Worm (Caenorhabditis elegans) whole organism, young adult: ENCODE results near the gene asp-19.
"Not testable (repeated sequence)": the region's sequence is repeated elsewhere in the genome, so short reads cannot be mapped to it uniquely, and the experiment has no call there.

ENCODE experiments used
- B0019.2 ChIP-seq: fragments of 200-800 bp; sonication (Bioruptor generic); conservative IDR thresholded peaks from 2 replicates; pipeline ENCODE4 v1.3.6; 2022; ENCODE audit warnings: missing genetic modification reagents, missing genetic modification characterization, missing compliant biosample characterization
- B0336.3 ChIP-seq: fragments of 200-800 bp; sonication (Bioruptor generic); IDR thresholded peaks from 2 replicates; pipeline ENCODE4 v1.3.6; 2022; ENCODE audit warnings: missing genetic modification characterization, missing compliant biosample characterization
- C17E4.6 ChIP-seq: fragments of 200-800 bp; sonication (Bioruptor generic); IDR thresholded peaks from 2 replicates; pipeline ENCODE4 v1.3.6; 2022; ENCODE audit warnings: missing genetic modification reagents, missing genetic modification characterization, missing compliant biosample characterization
- F33H1.4 ChIP-seq: fragments of 200-800 bp; sonication (Bioruptor generic); IDR thresholded peaks from 2 replicates; pipeline ENCODE4 v1.3.6; 2022; ENCODE audit warnings: missing genetic modification reagents, missing genetic modification characterization, missing compliant biosample characterization
- F55B11.4 ChIP-seq: sonication (generic microtip); optimal IDR thresholded peaks from 2 replicates; lab custom pipeline; 2016; ENCODE audit warnings: missing compliant biosample characterization, missing genetic modification characterization, borderline replicate concordance; ENCODE audit not compliant: insufficient read depth
- F57C9.4 ChIP-seq: sonication (generic microtip); optimal IDR thresholded peaks from 2 replicates; lab custom pipeline; 2017; ENCODE audit warnings: mild to moderate bottlenecking, missing genetic modification characterization, missing compliant biosample characterization
- T26A5.8 ChIP-seq: sonication (generic microtip); optimal IDR thresholded peaks from 2 replicates; lab custom pipeline; 2016; ENCODE audit warnings: missing genetic modification characterization, missing compliant biosample characterization
- Y56A3A.18 ChIP-seq: fragments of 200-800 bp; sonication (Bioruptor generic); IDR thresholded peaks from 2 replicates; pipeline ENCODE4 v1.3.6; 2022; ENCODE audit warnings: missing genetic modification reagents, missing genetic modification characterization, missing compliant biosample characterization
- Y67H2A.10 ChIP-seq: fragments of 200-800 bp; sonication (Bioruptor generic); conservative IDR thresholded peaks from 2 replicates; pipeline ENCODE4 v1.3.6; 2022; ENCODE audit warnings: missing genetic modification reagents, missing genetic modification characterization, missing compliant biosample characterization
- ama-1 ChIP-seq, 3 experiments: fragments of 150-350 bp in 1 of 3; sonication (generic microtip) in 2 of 3; optimal IDR thresholded peaks; 2 replicates each; lab custom pipeline; 2014 to 2018; ENCODE audit warnings: missing biosample characterization in 2 of 3, missing genetic modification characterization in 2 of 3, missing genetic modification reagents in 2 of 3
- aptf-2 ChIP-seq: fragments of 200-800 bp; sonication (Bioruptor generic); conservative IDR thresholded peaks from 2 replicates; pipeline ENCODE4 v1.3.6; 2022; ENCODE audit warnings: missing genetic modification reagents, missing genetic modification characterization, missing compliant biosample characterization
- athp-1 ChIP-seq: sonication (generic microtip); optimal IDR thresholded peaks from 2 replicates; lab custom pipeline; 2017; ENCODE audit warnings: mild to moderate bottlenecking, missing genetic modification characterization, missing compliant biosample characterization
- attf-3 ChIP-seq: fragments of 200-800 bp; sonication (Bioruptor generic); conservative IDR thresholded peaks from 2 replicates; pipeline ENCODE4 v1.3.6; 2022; ENCODE audit warnings: missing genetic modification reagents, missing genetic modification characterization, missing compliant biosample characterization
- attf-6 ChIP-seq: fragments of 200-800 bp; sonication (Bioruptor generic); IDR thresholded peaks from 2 replicates; pipeline ENCODE4 v1.3.6; 2022; ENCODE audit warnings: missing genetic modification reagents, missing genetic modification characterization, missing compliant biosample characterization
- cebp-2 ChIP-seq: fragments of 200-800 bp; sonication (Bioruptor generic); IDR thresholded peaks from 2 replicates; pipeline ENCODE4 v1.3.6; 2022; ENCODE audit warnings: missing genetic modification characterization, missing compliant biosample characterization
- ceh-27 ChIP-seq: fragments of 200-800 bp; sonication (Bioruptor generic); optimal IDR thresholded peaks from 2 replicates; lab custom pipeline; 2018; ENCODE audit warnings: mild to moderate bottlenecking, missing genetic modification characterization, moderate library complexity, missing compliant biosample characterization
- ceh-58 ChIP-seq: fragments of 200-800 bp; sonication (Bioruptor generic); IDR thresholded peaks from 2 replicates; pipeline ENCODE4 v1.3.6; 2022; ENCODE audit warnings: missing genetic modification characterization, missing compliant biosample characterization
- ceh-79 ChIP-seq: sonication (generic microtip); optimal IDR thresholded peaks from 2 replicates; lab custom pipeline; 2017; ENCODE audit warnings: mild to moderate bottlenecking, missing genetic modification characterization, missing compliant biosample characterization
- dpff-1 ChIP-seq: sonication (generic microtip); optimal IDR thresholded peaks from 2 replicates; lab custom pipeline; 2017; ENCODE audit warnings: mild to moderate bottlenecking, missing genetic modification characterization, missing compliant biosample characterization
- egl-18 ChIP-seq: fragments of 200-800 bp; sonication (Bioruptor generic); IDR thresholded peaks from 2 replicates; pipeline ENCODE4 v1.3.6; 2022; ENCODE audit warnings: missing genetic modification reagents, missing genetic modification characterization, missing compliant biosample characterization
- egrh-3 ChIP-seq: fragments of 200-800 bp; sonication (Bioruptor generic); IDR thresholded peaks from 2 replicates; pipeline ENCODE4 v1.3.6; 2022; ENCODE audit warnings: missing genetic modification reagents, missing genetic modification characterization, missing compliant biosample characterization
- ets-4 ChIP-seq: fragments of 200-800 bp; sonication (Bioruptor generic); optimal IDR thresholded peaks from 2 replicates; lab custom pipeline; 2018; ENCODE audit warnings: mild to moderate bottlenecking, missing genetic modification characterization, missing compliant biosample characterization
- hlh-12 ChIP-seq: sonication (generic microtip); optimal IDR thresholded peaks from 2 replicates; lab custom pipeline; 2016; ENCODE audit warnings: missing genetic modification characterization, missing compliant biosample characterization
- hmg-1.2 ChIP-seq: fragments of 200-800 bp; sonication (Bioruptor generic); IDR thresholded peaks from 2 replicates; pipeline ENCODE4 v1.3.6; 2022; ENCODE audit warnings: missing genetic modification reagents, missing genetic modification characterization, missing compliant biosample characterization
- hrde-1 ChIP-seq: sonication (generic microtip); optimal IDR thresholded peaks from 2 replicates; lab custom pipeline; 2016; ENCODE audit warnings: missing genetic modification characterization, mild to moderate bottlenecking, missing compliant biosample characterization, moderate library complexity, missing genotype, missing genetic modification reagents, borderline replicate concordance
- let-607 ChIP-seq, 2 experiments: fragments of 200-800 bp in 1 of 2; sonication (Bioruptor generic) in 1 of 2; sonication (generic microtip) in 1 of 2; optimal IDR thresholded peaks; 2 replicates each; lab custom pipeline; 2016 to 2018; ENCODE audit warnings: mild to moderate bottlenecking in 2 of 2, missing compliant biosample characterization in 2 of 2, missing genetic modification characterization in 2 of 2, moderate library complexity in 2 of 2, missing genotype in 1 of 2
- lin-40 ChIP-seq: sonication (generic microtip); optimal IDR thresholded peaks from 2 replicates; lab custom pipeline; 2016; ENCODE audit warnings: missing genetic modification characterization, mild to moderate bottlenecking, missing compliant biosample characterization, missing genotype, missing genetic modification reagents
- lin-54 ChIP-seq: fragments of 200-800 bp; sonication (Bioruptor generic); optimal IDR thresholded peaks from 2 replicates; lab custom pipeline; 2018; ENCODE audit warnings: mild to moderate bottlenecking, missing genetic modification characterization, missing compliant biosample characterization
- lsy-27 ChIP-seq: sonication (generic microtip); optimal IDR thresholded peaks from 2 replicates; lab custom pipeline; 2017; ENCODE audit warnings: missing genetic modification characterization, mild to moderate bottlenecking, missing compliant biosample characterization, antibody characterized with exemption, missing genotype, borderline replicate concordance; ENCODE audit not compliant: insufficient read depth
- nhr-80 ChIP-seq: sonication (generic microtip); optimal IDR thresholded peaks from 2 replicates; lab custom pipeline; 2016; ENCODE audit warnings: missing genetic modification characterization, missing compliant biosample characterization
- pbrm-1 ChIP-seq: fragments of 200-800 bp; sonication (Bioruptor generic); IDR thresholded peaks from 2 replicates; pipeline ENCODE4 v1.3.6; 2022; ENCODE audit warnings: missing genetic modification reagents, missing genetic modification characterization, missing compliant biosample characterization
- rec-8 ChIP-seq, 2 experiments: sonication (generic microtip); optimal IDR thresholded peaks; 2 replicates each; lab custom pipeline; 2016; ENCODE audit warnings: mild to moderate bottlenecking in 2 of 2, missing genetic modification characterization in 2 of 2, missing genetic modification reagents in 2 of 2, missing genotype in 2 of 2, missing biosample characterization in 1 of 2, missing compliant biosample characterization in 1 of 2, moderate library complexity in 1 of 2
- rpc-1 ChIP-seq, 2 experiments: fragments of 150-350 bp in 1 of 2; sonication (generic microtip) in 1 of 2; optimal IDR thresholded peaks; 2 replicates each; lab custom pipeline; 2014 to 2018; ENCODE audit warnings: missing biosample characterization in 1 of 2, missing genetic modification characterization in 1 of 2, missing genetic modification reagents in 1 of 2, missing genotype in 1 of 2
- somi-1 ChIP-seq: fragments of 200-800 bp; sonication (Bioruptor generic); optimal IDR thresholded peaks from 2 replicates; lab custom pipeline; 2018; ENCODE audit warnings: mild to moderate bottlenecking, missing genetic modification characterization, missing compliant biosample characterization
- zfh-2 ChIP-seq: fragments of 200-800 bp; sonication (Bioruptor generic); conservative IDR thresholded peaks from 2 replicates; pipeline ENCODE4 v1.3.6; 2022; ENCODE audit warnings: missing genetic modification reagents, missing genetic modification characterization, missing compliant biosample characterization
- ztf-3 ChIP-seq: fragments of 200-800 bp; sonication (Bioruptor generic); optimal IDR thresholded peaks from 2 replicates; lab custom pipeline; 2018; ENCODE audit warnings: mild to moderate bottlenecking, missing genetic modification characterization, missing compliant biosample characterization

Gene asp-19

DNA sequence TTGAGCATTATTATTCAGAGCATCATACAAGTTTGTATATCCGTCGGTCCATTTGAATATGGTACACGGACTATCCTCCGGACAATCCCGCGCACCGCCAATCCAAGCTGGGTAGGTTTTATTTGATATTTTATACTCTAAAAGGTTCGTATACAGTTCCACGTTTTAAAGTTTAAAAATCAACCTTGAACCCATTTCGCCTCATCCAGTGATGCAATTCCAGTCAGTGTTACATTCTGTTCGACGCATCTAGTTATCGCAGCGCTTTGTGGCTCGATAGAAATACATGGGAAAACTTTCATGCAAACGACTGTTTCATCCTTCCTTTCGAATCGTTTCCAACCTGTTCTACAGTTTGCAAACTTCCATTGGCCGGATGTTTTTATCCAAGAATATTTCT is 40.7 kb upstream of the asp-19 start:
- TF ChIP-seq nhr-80 (tag; lab: Kevin White, UChicago) = no peak
- TF ChIP-seq ceh-58 (GFP tag; lab: Robert Waterston, UW) = no peak
- no peak for TF ChIP-seq attf-6 (GFP tag; lab: Robert Waterston, UW)
- TF ChIP-seq let-607 (tag; optimal IDR thresholded peaks at IDR 0.05; lab: Kevin White, UChicago) = no peak
- no peak for TF ChIP-seq F57C9.4 (tag; lab: Kevin White, UChicago)
- no peak for TF ChIP-seq somi-1 (GFP tag; lab: Kevin White, UChicago)
- no peak for TF ChIP-seq lin-54 (GFP tag; lab: Kevin White, UChicago)
- TF ChIP-seq F55B11.4 = no peak
- TF ChIP-seq rpc-1 (optimal IDR thresholded peaks at IDR 0.05; lab: Kevin White, UChicago) = no peak
- no peak for TF ChIP-seq rpc-1 (tag; optimal IDR thresholded peaks at IDR 0.05; lab: Kevin White, UChicago)
- TF ChIP-seq B0336.3 (GFP tag; lab: Robert Waterston, UW) = no peak
- no peak for TF ChIP-seq Y67H2A.10 (GFP tag; lab: Robert Waterston, UW)
- no peak for TF ChIP-seq ama-1 (optimal IDR thresholded peaks at IDR 0.05; lab: Kevin White, UChicago)
- no peak for TF ChIP-seq ama-1 (GFP tag; optimal IDR thresholded peaks at IDR 0.05; lab: Kevin White, UChicago)
- TF ChIP-seq rec-8 (tag; optimal IDR thresholded peaks at IDR 0.05; lab: Kevin White, UChicago) = no peak
- no peak for TF ChIP-seq pbrm-1 (GFP tag; lab: Robert Waterston, UW)
- no peak for TF ChIP-seq egl-18
- no peak for TF ChIP-seq aptf-2
- no peak for TF ChIP-seq cebp-2 (GFP tag; lab: Robert Waterston, UW)
- no peak for TF ChIP-seq ets-4 (GFP tag; lab: Kevin White, UChicago)

DNA sequence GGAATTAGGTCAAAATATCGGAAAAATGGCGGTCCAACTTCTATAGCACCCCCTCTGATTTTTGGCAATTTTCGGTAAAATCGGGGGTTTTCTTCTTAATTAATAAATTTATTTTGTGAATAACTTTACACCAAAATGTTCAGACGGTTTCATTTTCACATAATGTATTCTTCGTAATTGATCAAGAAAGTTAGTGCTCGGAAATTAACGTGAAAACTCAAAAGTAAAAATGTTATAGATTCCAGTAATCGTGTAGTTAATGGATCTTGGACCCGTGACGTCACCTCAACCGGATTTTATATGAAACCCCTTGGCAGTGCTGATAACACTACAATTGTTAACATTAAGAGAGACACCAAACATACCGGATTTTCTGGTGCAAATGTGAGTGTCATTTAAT is 32.9 kb upstream of the asp-19 start, which contains the start of gene F11D11.22:
Gene F11D11.22 (plus strand): TSS at position 301 of the 400 bp plus-strand sequence.
- not testable (repeated sequence) for TF ChIP-seq egrh-3 (GFP tag; lab: Robert Waterston, UW); lsy-27 (tag; lab: Kevin White, UChicago); F55B11.4

DNA sequence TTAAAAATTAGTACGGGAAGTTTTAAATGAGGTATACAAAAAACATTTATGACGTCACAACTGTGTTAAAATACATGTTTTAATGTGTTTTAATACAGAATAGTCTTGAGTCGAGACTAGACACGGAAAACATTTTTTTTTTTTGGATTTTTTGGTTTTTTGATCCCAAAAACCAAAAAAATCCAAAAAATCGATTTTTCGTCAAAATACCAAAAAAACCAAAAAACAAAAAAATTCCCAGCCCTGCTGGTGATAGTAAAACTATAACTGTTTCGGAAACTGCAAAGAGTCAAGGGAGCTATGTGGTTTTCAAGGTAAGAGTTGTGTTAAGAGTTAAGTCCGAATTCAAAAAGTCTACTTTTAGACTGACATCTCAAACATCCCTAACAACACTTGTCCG is 31.9 kb upstream of the asp-19 start, which contains the start of gene F11D11.4:
Gene F11D11.4 (plus strand): TSS at position 301 of the 400 bp plus-strand sequence.
- TF ChIP-seq pbrm-1 (GFP tag; lab: Robert Waterston, UW) (no peak), hmg-1.2 (GFP tag; lab: Robert Waterston, UW) (no peak), ceh-27 (no peak), zfh-2 (GFP tag; lab: Robert Waterston, UW) (no peak), T26A5.8 (tag; lab: Kevin White, UChicago) (no peak), dpff-1 (no peak), Y56A3A.18 (GFP tag; lab: Robert Waterston, UW) (no peak), B0019.2 (GFP tag; lab: Robert Waterston, UW) (no peak), F33H1.4 (no peak), Y67H2A.10 (GFP tag; lab: Robert Waterston, UW) (no peak), ztf-3 (GFP tag; lab: Kevin White, UChicago) (no peak), athp-1 (tag; lab: Kevin White, UChicago) (no peak), hrde-1 (tag; lab: Kevin White, UChicago) (no peak), hlh-12 (tag; lab: Kevin White, UChicago) (no peak), lin-40 (tag; lab: Kevin White, UChicago) (no peak), ceh-79 (no peak), F57C9.4 (tag; lab: Kevin White, UChicago) (no peak), C17E4.6 (GFP tag; lab: Robert Waterston, UW) (no peak), attf-3 (GFP tag; lab: Robert Waterston, UW) (no peak)
- TF ChIP-seq, all 124 proteins: peak for 0
